Fruit fly (Drosophila melanogaster) whole organism, embryonic: ENCODE results near the gene CG17270.

Experiments used
- Bgb ChIP-seq: fragments of 200-800 bp; sonication (Bioruptor generic); IDR thresholded peaks from 2 replicates; pipeline ENCODE4 v1.3.6; 2022; ENCODE audit warnings: missing biosample characterization, missing genetic modification characterization; ENCODE audit not compliant: partially characterized antibody
- CG10654 ChIP-seq: fragments of 200-800 bp; sonication (Bioruptor generic); optimal IDR thresholded peaks from 2 replicates; lab custom pipeline; 2016; ENCODE audit warnings: missing biosample characterization, missing genetic modification characterization
- CG11504 ChIP-seq: fragments of 200-800 bp; sonication (Bioruptor generic); optimal IDR thresholded peaks from 3 replicates; lab custom pipeline; 2019; ENCODE audit warnings: missing biosample characterization, mild to moderate bottlenecking, missing genetic modification characterization, moderate library complexity
- CG15073 ChIP-seq: fragments of 200-800 bp; sonication (Bioruptor generic); optimal IDR thresholded peaks from 2 replicates; lab custom pipeline; 2016; ENCODE audit warnings: missing biosample characterization, missing genetic modification characterization
- CG17328 ChIP-seq: fragments of 200-800 bp; sonication (Bioruptor generic); IDR thresholded peaks from 2 replicates; pipeline ENCODE4 v1.3.6; 2022; ENCODE audit warnings: missing biosample characterization, missing genetic modification characterization
- CG17568 ChIP-seq: fragments of 200-800 bp; sonication (Bioruptor generic); optimal IDR thresholded peaks from 2 replicates; lab custom pipeline; 2018; ENCODE audit warnings: missing biosample characterization, mild to moderate bottlenecking, missing genetic modification characterization, moderate library complexity
- CG18262 ChIP-seq: fragments of 200-800 bp; optimal IDR thresholded peaks from 3 replicates; lab custom pipeline; 2019; ENCODE audit warnings: missing biosample characterization, mild to moderate bottlenecking, missing genetic modification characterization, moderate library complexity
- CG2202 ChIP-seq: fragments of 200-800 bp; sonication (Bioruptor generic); optimal IDR thresholded peaks from 2 replicates; lab custom pipeline; 2018; ENCODE audit warnings: missing biosample characterization, mild to moderate bottlenecking, missing genetic modification characterization
- CG2875 ChIP-seq: fragments of 200-800 bp; sonication (Bioruptor generic); optimal IDR thresholded peaks from 2 replicates; lab custom pipeline; 2017; ENCODE audit warnings: missing biosample characterization, mild to moderate bottlenecking, missing genetic modification characterization, missing genetic modification reagents
- CG30020 ChIP-seq: fragments of 200-800 bp; optimal IDR thresholded peaks from 2 replicates; lab custom pipeline; 2019; ENCODE audit warnings: missing biosample characterization, mild to moderate bottlenecking, missing genetic modification characterization, moderate library complexity
- CG3163 ChIP-seq: fragments of 200-800 bp; sonication (Bioruptor generic); optimal IDR thresholded peaks from 3 replicates; lab custom pipeline; 2016; ENCODE audit warnings: missing biosample characterization, missing genetic modification characterization
- CG34224 ChIP-seq: fragments of 200-800 bp; sonication (Bioruptor generic); IDR thresholded peaks from 3 replicates; pipeline ENCODE4 v1.3.6; 2022; ENCODE audit warnings: missing biosample characterization, missing genetic modification characterization; ENCODE audit not compliant: partially characterized antibody
- CG4707 ChIP-seq: fragments of 200-800 bp; sonication (Bioruptor generic); optimal IDR thresholded peaks from 2 replicates; lab custom pipeline; 2018; ENCODE audit warnings: missing biosample characterization, mild to moderate bottlenecking, missing genetic modification characterization, moderate library complexity
- CG7357 ChIP-seq: fragments of 200-800 bp; sonication (Bioruptor generic); IDR thresholded peaks from 3 replicates; pipeline ENCODE4 v1.3.6; 2022; ENCODE audit warnings: missing biosample characterization, missing genetic modification characterization
- CG8359 ChIP-seq: fragments of 200-800 bp; sonication (Bioruptor generic); optimal IDR thresholded peaks from 2 replicates; lab custom pipeline; 2017; ENCODE audit warnings: missing biosample characterization, mild to moderate bottlenecking, missing genetic modification characterization, borderline replicate concordance
- CoRest ChIP-seq: fragments of 200-800 bp; sonication (Bioruptor generic); optimal IDR thresholded peaks from 3 replicates; lab custom pipeline; 2018; ENCODE audit warnings: missing biosample characterization, mild to moderate bottlenecking, missing genetic modification characterization, moderate library complexity
- D19B ChIP-seq: fragments of 200-800 bp; sonication (Bioruptor generic); optimal IDR thresholded peaks from 2 replicates; lab custom pipeline; 2017; ENCODE audit warnings: missing biosample characterization, mild to moderate bottlenecking, missing genetic modification characterization
- Fer2 ChIP-seq: fragments of 200-800 bp; sonication (Bioruptor generic); optimal IDR thresholded peaks from 2 replicates; lab custom pipeline; 2018; ENCODE audit warnings: missing biosample characterization, mild to moderate bottlenecking, missing genetic modification characterization, moderate library complexity
- Lhr ChIP-seq: fragments of 200-800 bp; sonication (Bioruptor generic); optimal IDR thresholded peaks from 3 replicates; lab custom pipeline; 2017; ENCODE audit warnings: mild to moderate bottlenecking, missing biosample characterization, missing genetic modification reagents, missing genetic modification characterization
- Lpt ChIP-seq: fragments of >200 bp; optimal IDR thresholded peaks from 2 replicates; lab custom pipeline; 2018; ENCODE audit warnings: missing biosample characterization, missing genetic modification characterization
- MTF-1 ChIP-seq: fragments of 200-800 bp; sonication (Bioruptor generic); optimal IDR thresholded peaks from 2 replicates; lab custom pipeline; 2018; ENCODE audit warnings: missing biosample characterization, mild to moderate bottlenecking, missing genetic modification characterization, borderline replicate concordance
- NfI ChIP-seq: fragments of 200-800 bp; sonication (Bioruptor generic); optimal IDR thresholded peaks from 3 replicates; lab custom pipeline; 2018; ENCODE audit warnings: missing biosample characterization, mild to moderate bottlenecking, missing genetic modification characterization, moderate library complexity
- Optix ChIP-seq: fragments of 200-800 bp; sonication (Bioruptor generic); IDR thresholded peaks from 3 replicates; pipeline ENCODE4 v1.3.6; 2022; ENCODE audit warnings: missing biosample characterization, missing genetic modification characterization
- Ptx1 ChIP-seq: fragments of 200-800 bp; sonication (Bioruptor generic); IDR thresholded peaks from 2 replicates; pipeline ENCODE4 v1.3.6; 2022; ENCODE audit warnings: missing biosample characterization, missing genetic modification characterization
- Side ChIP-seq: fragments of 200-800 bp; sonication (Bioruptor generic); optimal IDR thresholded peaks from 2 replicates; lab custom pipeline; 2016; ENCODE audit warnings: missing biosample characterization, missing genetic modification characterization
- Sin3A ChIP-seq: fragments of >200 bp; optimal IDR thresholded peaks from 2 replicates; lab custom pipeline; 2018
- Stat92E ChIP-seq, 3 experiments: fragments of >200 bp in 2 of 3; fragments of 200-800 bp in 1 of 3; sonication (Bioruptor generic) in 1 of 3; optimal IDR thresholded peaks; 2 replicates each; lab custom pipeline; 2017 to 2019; ENCODE audit warnings: missing biosample characterization in 3 of 3, missing genetic modification characterization in 3 of 3, mild to moderate bottlenecking in 1 of 3, moderate library complexity in 1 of 3
- Xbp1 ChIP-seq: fragments of 200-800 bp; sonication (Bioruptor generic); optimal IDR thresholded peaks from 3 replicates; lab custom pipeline; 2016; ENCODE audit warnings: missing biosample characterization, mild to moderate bottlenecking, missing genetic modification characterization
- YL-1 ChIP-seq: fragments of 200-800 bp; sonication (Bioruptor generic); optimal IDR thresholded peaks from 3 replicates; lab custom pipeline; 2017; ENCODE audit warnings: missing biosample characterization, mild to moderate bottlenecking, missing genetic modification characterization
- aop ChIP-seq: fragments of 200-800 bp; sonication (Bioruptor generic); IDR thresholded peaks from 2 replicates; pipeline ENCODE4 v1.3.6; 2022; ENCODE audit warnings: missing biosample characterization, missing genetic modification characterization
- ase ChIP-seq: fragments of 200-800 bp; sonication (Bioruptor generic); IDR thresholded peaks from 3 replicates; pipeline ENCODE4 v1.3.6; 2022; ENCODE audit warnings: missing biosample characterization, missing genetic modification characterization
- ato ChIP-seq: fragments of 200-800 bp; sonication (Bioruptor generic); IDR thresholded peaks from 2 replicates; pipeline ENCODE4 v1.3.6; 2022; ENCODE audit warnings: missing biosample characterization, missing genetic modification characterization; ENCODE audit not compliant: partially characterized antibody
- az2 ChIP-seq: fragments of 200-800 bp; sonication (Bioruptor generic); optimal IDR thresholded peaks from 3 replicates; lab custom pipeline; 2016; ENCODE audit warnings: missing biosample characterization, missing genetic modification characterization
- btn ChIP-seq: fragments of 200-800 bp; sonication (Bioruptor generic); optimal IDR thresholded peaks from 2 replicates; lab custom pipeline; 2016; ENCODE audit warnings: missing biosample characterization, missing genetic modification characterization
- cas ChIP-seq: fragments of 200-800 bp; sonication (Bioruptor generic); IDR thresholded peaks from 2 replicates; pipeline ENCODE4 v1.3.6; 2022; ENCODE audit warnings: missing biosample characterization, missing genetic modification characterization
- cg ChIP-seq: fragments of 200-800 bp; sonication (Bioruptor generic); optimal IDR thresholded peaks from 3 replicates; lab custom pipeline; 2019; ENCODE audit warnings: missing biosample characterization, mild to moderate bottlenecking, missing genetic modification characterization, moderate library complexity
- crol ChIP-seq: fragments of 200-800 bp; sonication (Bioruptor generic); IDR thresholded peaks from 2 replicates; pipeline ENCODE4 v1.3.6; 2022; ENCODE audit warnings: missing biosample characterization, missing genetic modification characterization
- disco-r ChIP-seq: fragments of 200-800 bp; sonication (Bioruptor generic); optimal IDR thresholded peaks from 2 replicates; lab custom pipeline; 2016; ENCODE audit warnings: missing biosample characterization, missing genetic modification characterization
- dmrt11E ChIP-seq: fragments of 200-800 bp; sonication (Bioruptor generic); optimal IDR thresholded peaks from 3 replicates; lab custom pipeline; 2018; ENCODE audit warnings: missing biosample characterization, mild to moderate bottlenecking, missing genetic modification characterization, moderate library complexity
- dmrt99B ChIP-seq: fragments of 200-800 bp; sonication (Bioruptor generic); optimal IDR thresholded peaks from 2 replicates; lab custom pipeline; 2018; ENCODE audit warnings: missing biosample characterization, mild to moderate bottlenecking, missing genetic modification characterization, moderate library complexity
- emc ChIP-seq: fragments of 200-800 bp; sonication (Bioruptor generic); optimal IDR thresholded peaks from 2 replicates; lab custom pipeline; 2016; ENCODE audit warnings: missing biosample characterization, missing genetic modification characterization
- gro ChIP-seq: fragments of 200-800 bp; sonication (Bioruptor generic); optimal IDR thresholded peaks from 2 replicates; lab custom pipeline; 2016; ENCODE audit warnings: missing biosample characterization, missing genetic modification characterization
- hkb ChIP-seq, 2 experiments: fragments of 200-800 bp in 1 of 2; fragments of >200 bp in 1 of 2; sonication (Bioruptor generic) in 1 of 2; IDR thresholded peaks in 1 of 2; optimal IDR thresholded peaks in 1 of 2; 2 replicates each; pipeline versions ENCODE4 v1.3.6 to Lab custom; 2017 to 2022; ENCODE audit warnings: missing biosample characterization in 1 of 2, missing genetic modification characterization in 1 of 2
- insv ChIP-seq, 2 experiments: fragments of 200-800 bp; sonication (Bioruptor generic); optimal IDR thresholded peaks; 3 replicates each; lab custom pipeline; 2016 to 2018; ENCODE audit warnings: missing biosample characterization in 2 of 2, missing genetic modification characterization in 2 of 2
- jumu ChIP-seq: fragments of 200-800 bp; sonication (Bioruptor generic); optimal IDR thresholded peaks from 3 replicates; lab custom pipeline; 2016; ENCODE audit warnings: missing biosample characterization, missing genetic modification characterization
- oc ChIP-seq: fragments of 200-800 bp; sonication (Bioruptor generic); optimal IDR thresholded peaks from 2 replicates; lab custom pipeline; 2018; ENCODE audit warnings: missing biosample characterization, mild to moderate bottlenecking, missing genetic modification characterization, moderate library complexity
- sisA ChIP-seq: fragments of 200-800 bp; sonication (Bioruptor generic); IDR thresholded peaks from 2 replicates; pipeline ENCODE4 v1.3.6; 2022; ENCODE audit warnings: missing biosample characterization, missing genetic modification characterization
- vfl ChIP-seq: fragments of 200-800 bp; sonication (Bioruptor generic); optimal IDR thresholded peaks from 2 replicates; lab custom pipeline; 2016; ENCODE audit warnings: missing biosample characterization, missing genetic modification characterization
- wor ChIP-seq: fragments of 200-800 bp; sonication (Bioruptor generic); IDR thresholded peaks from 2 replicates; pipeline ENCODE4 v1.3.6; 2022; ENCODE audit warnings: missing biosample characterization, missing genetic modification characterization

The CG17270 gene

DNA sequence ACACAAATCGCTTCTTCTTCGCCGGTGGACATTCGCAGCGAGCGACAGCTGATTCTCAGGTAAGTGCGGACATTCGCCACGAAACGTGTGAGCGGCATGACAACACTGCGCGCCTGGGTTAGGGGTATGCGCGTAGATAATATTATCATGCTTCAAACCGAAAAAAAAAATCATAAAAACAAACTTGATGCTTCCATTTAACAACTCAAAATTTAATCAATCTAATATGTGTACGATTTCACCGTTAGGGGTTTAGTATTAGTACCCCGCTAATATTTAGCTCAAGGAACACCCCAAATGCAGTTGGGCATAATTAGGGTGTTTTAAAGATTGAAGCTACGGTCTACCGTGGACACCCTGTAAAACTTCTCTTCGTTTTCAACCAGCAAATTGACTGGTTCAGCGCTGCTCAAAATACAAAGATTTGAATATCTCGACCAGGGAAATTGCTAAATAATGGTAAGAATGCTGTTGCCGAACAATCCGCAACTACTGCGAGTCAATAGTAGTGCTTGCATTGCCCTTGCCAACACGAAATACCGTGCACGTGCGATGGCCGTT, 3.2 kb upstream of the CG17270 start, which contains the start of the genes CG17271 and RpS20 (continued):
- TF ChIP-seq oc (tag; lab: Kevin White, UChicago) (peak; percentile 75), dmrt99B (tag; lab: Kevin White, UChicago) (peak; percentile 81), CG2202 (peak; percentile 79), Xbp1 (GFP tag; lab: Kevin White, UChicago) (peak; percentile 96), ase (GFP tag; lab: Robert Waterston, UW) (peak; percentile 90), CG7357 (GFP tag; lab: Robert Waterston, UW) (peak; percentile 73), cas (GFP tag; lab: Robert Waterston, UW) (peak; percentile 65; the same call in 1 of the 2 replicates), CG8359 (GFP tag; lab: Kevin White, UChicago) (peak; percentile 43), Lhr (peak; percentile 92), jumu (GFP tag; lab: Kevin White, UChicago) (peak; percentile 96), CG17328 (GFP tag; lab: Robert Waterston, UW) (peak; percentile 80), Fer2 (peak; percentile 85), NfI (peak; percentile 87), Optix (GFP tag; lab: Robert Waterston, UW) (peak; percentile 85; the same call in 2 of the 3 replicates), CG10654 (GFP tag; lab: Kevin White, UChicago) (peak; percentile 94), disco-r (GFP tag; lab: Kevin White, UChicago) (peak; percentile 90), sisA (GFP tag; lab: Robert Waterston, UW) (peak; percentile 92), Side (peak; percentile 97), CG34224 (GFP tag; lab: Robert Waterston, UW) (no peak), wor (GFP tag; lab: Robert Waterston, UW) (peak; percentile 69), CG2875 (GFP tag; lab: Kevin White, UChicago) (peak; percentile 67), CG30020 (tag; lab: Kevin White, UChicago) (peak; percentile 85), insv (GFP tag; optimal IDR thresholded peaks at IDR 0.05; lab: Kevin White, UChicago) (peak in 1 of 2 experiments; percentile 73), CG15073 (GFP tag; lab: Kevin White, UChicago) (peak; percentile 53), cg (peak; percentile 68), CG17568 (GFP tag; lab: Kevin White, UChicago) (peak; percentile 85), btn (GFP tag; lab: Kevin White, UChicago) (peak; percentile 83), aop (GFP tag; lab: Robert Waterston, UW) (peak; percentile 76; the same call in 1 of the 2 replicates), CG18262 (tag; lab: Kevin White, UChicago) (peak; percentile 79), Stat92E (GFP tag; optimal IDR thresholded peaks at IDR 0.05; lab: Kevin White, UChicago) (peak in 1 of 3 experiments; percentile 56), gro (GFP tag; lab: Kevin White, UChicago) (peak; percentile 93), dmrt11E (peak; percentile 87), Lpt (GFP tag; lab: Kevin White, UChicago) (no peak), ato (GFP tag; lab: Robert Waterston, UW) (no peak), vfl (peak; percentile 91), hkb (optimal IDR thresholded peaks at IDR 0.05; lab: Kevin White, UChicago) (peak; percentile 18), hkb (GFP tag; IDR thresholded peaks at IDR 0.05; lab: Robert Waterston, UW) (peak; percentile 91), MTF-1 (GFP tag; lab: Kevin White, UChicago) (no peak), YL-1 (GFP tag; lab: Kevin White, UChicago) (peak; percentile 97), Ptx1 (peak; percentile 92), D19B (peak; percentile 75), emc (GFP tag; lab: Kevin White, UChicago) (peak; percentile 90), CG3163 (peak; percentile 86), Sin3A (lab: Kevin White, UChicago) (peak; percentile 99), CG11504 (tag; lab: Kevin White, UChicago) (peak; percentile 87), az2 (GFP tag; lab: Kevin White, UChicago) (peak; percentile 90), CoRest (peak; percentile 91), Bgb (GFP tag; lab: Robert Waterston, UW) (peak; percentile 48; the same call in 1 of the 2 replicates), CG4707 (peak; percentile 62), crol (0 out of 2 replicates have a peak, but pooled peaks have one; percentile 20)
